Worm (Caenorhabditis elegans) whole organism, midembryonic: ENCODE results near the gene tsp-21.

Experiments
- T22C8.4 ChIP-seq: fragments of 200-800 bp; sonication (Bioruptor generic); IDR thresholded peaks from 2 replicates; pipeline ENCODE4 v1.3.6; 2022; ENCODE audit warnings: missing genetic modification characterization, missing compliant biosample characterization
- cog-1 ChIP-seq: sonication (generic microtip); optimal IDR thresholded peaks from 2 replicates; lab custom pipeline; 2016; ENCODE audit warnings: missing genetic modification characterization, missing compliant biosample characterization
- flt-1 ChIP-seq: fragments of 200-800 bp; sonication (Bioruptor generic); IDR thresholded peaks from 2 replicates; pipeline ENCODE4 v1.3.6; 2022; ENCODE audit warnings: missing genetic modification characterization, missing compliant biosample characterization
- klf-2 ChIP-seq: fragments of 200-800 bp; sonication (Bioruptor generic); conservative IDR thresholded peaks from 2 replicates; pipeline ENCODE4 v1.3.6; 2022; ENCODE audit warnings: missing genetic modification reagents, missing genetic modification characterization, missing compliant biosample characterization
- med-1 ChIP-seq: sonication (generic microtip); optimal IDR thresholded peaks from 2 replicates; lab custom pipeline; 2017; ENCODE audit warnings: missing genetic modification characterization, mild to moderate bottlenecking, missing compliant biosample characterization, antibody characterized with exemption, missing genetic modification reagents; ENCODE audit not compliant: insufficient read depth
- ref-1 ChIP-seq: fragments of 200-800 bp; sonication (Bioruptor generic); conservative IDR thresholded peaks from 2 replicates; pipeline ENCODE4 v1.3.6; 2022; ENCODE audit warnings: missing genetic modification reagents, missing genetic modification characterization, missing compliant biosample characterization
- tab-1 ChIP-seq: fragments of 200-800 bp; sonication (Bioruptor generic); IDR thresholded peaks from 2 replicates; pipeline ENCODE4 v1.3.6; 2022; ENCODE audit warnings: missing genetic modification characterization, missing compliant biosample characterization
- ztf-23 ChIP-seq: fragments of 200-800 bp; sonication (Bioruptor generic); IDR thresholded peaks from 2 replicates; pipeline ENCODE4 v1.3.6; 2022; ENCODE audit warnings: missing genetic modification reagents, missing genetic modification characterization, missing compliant biosample characterization
- ztf-29 ChIP-seq: fragments of 200-800 bp; sonication (Bioruptor generic); IDR thresholded peaks from 2 replicates; pipeline ENCODE4 v1.3.6; 2022; ENCODE audit warnings: missing genetic modification reagents, missing genetic modification characterization, missing compliant biosample characterization

DNA sequence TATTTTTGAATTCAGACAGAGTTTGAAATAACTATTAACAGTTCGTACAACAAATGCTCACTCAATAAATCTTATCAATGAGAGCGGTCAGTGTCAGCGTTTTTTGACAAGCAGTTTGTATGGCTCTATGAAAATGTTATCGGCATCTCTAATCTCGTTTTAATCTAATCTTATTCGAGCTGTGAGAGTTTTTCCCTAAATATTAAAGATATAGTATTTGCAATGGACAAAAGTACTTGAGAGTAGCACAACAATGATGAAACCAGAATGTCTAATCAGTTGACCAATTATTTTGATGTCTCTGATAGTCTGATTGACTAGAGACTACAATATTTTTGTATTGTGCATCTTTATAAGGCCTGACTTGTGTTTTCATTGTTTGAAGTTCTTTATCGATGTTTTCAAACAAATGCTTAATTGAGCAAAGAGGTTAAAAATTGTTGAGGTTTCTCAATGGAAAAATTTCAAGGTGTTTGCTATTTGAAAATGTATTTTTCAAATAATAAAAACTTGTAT is 52.8 kb downstream of the tsp-21 start, which contains the start of gene F19C6.5:
- no peak for TF ChIP-seq ref-1
- no peak for TF ChIP-seq klf-2 (GFP tag; lab: Robert Waterston, UW)
- no peak for TF ChIP-seq flt-1
- TF ChIP-seq ztf-29 (GFP tag; lab: Robert Waterston, UW): no peak
- TF ChIP-seq med-1: no peak
- no peak for TF ChIP-seq T22C8.4
- no peak for TF ChIP-seq tab-1 (GFP tag; lab: Robert Waterston, UW)
- TF ChIP-seq ztf-23 (GFP tag; lab: Robert Waterston, UW): no peak
- no peak for TF ChIP-seq cog-1
